Worm (Caenorhabditis elegans) whole organism, L2 larva: ENCODE results near the gene lbp-3.

Experiments used
- ama-1 ChIP-seq: fragments of 150-350 bp; optimal IDR thresholded peaks from 2 replicates; lab custom pipeline; 2018; ENCODE audit warnings: inconsistent platforms
- lin-13 ChIP-seq: fragments of 150-350 bp; optimal IDR thresholded peaks from 2 replicates; lab custom pipeline; 2014; ENCODE audit warnings: missing biosample characterization, missing genetic modification reagents, missing genetic modification characterization

- TF ChIP-seq lin-13 (GFP tag; lab: Kevin White, UChicago) (no peak), ama-1 (lab: Kevin White, UChicago) (no peak)
Measured at ce11 chrX:3216698-3217097, 40.5 kb upstream of the lbp-3 start.
